Worm (Caenorhabditis elegans) whole organism, late embryonic: Measurements from ENCODE around the gene C37E2.10.
A peak's percentile ranks its signal among the peaks of the same experiment; 100 is the strongest.

Experiments used
- C08G9.2 ChIP-seq: sonication (generic microtip); optimal IDR thresholded peaks from 2 replicates; lab custom pipeline; 2016; ENCODE audit warnings: mild to moderate bottlenecking, missing genetic modification characterization, moderate library complexity, missing compliant biosample characterization
- C38D4.7 ChIP-seq: fragments of 200-800 bp; sonication (Bioruptor generic); optimal IDR thresholded peaks from 2 replicates; lab custom pipeline; 2018; ENCODE audit warnings: mild to moderate bottlenecking, missing genetic modification characterization, moderate library complexity, missing compliant biosample characterization
- K02D7.2 ChIP-seq: sonication (generic microtip); optimal IDR thresholded peaks from 2 replicates; lab custom pipeline; 2017; ENCODE audit warnings: mild to moderate bottlenecking, missing genetic modification characterization, missing compliant biosample characterization
- K09A11.1 ChIP-seq: sonication (generic microtip); optimal IDR thresholded peaks from 2 replicates; lab custom pipeline; 2017; ENCODE audit warnings: antibody characterized with exemption, mild to moderate bottlenecking, missing genetic modification characterization, missing compliant biosample characterization; ENCODE audit not compliant: insufficient read depth
- T23F11.4 ChIP-seq: fragments of 200-800 bp; sonication (Bioruptor generic); optimal IDR thresholded peaks from 2 replicates; lab custom pipeline; 2018; ENCODE audit warnings: mild to moderate bottlenecking, missing genetic modification characterization, missing compliant biosample characterization
- Y22D7AL.16 ChIP-seq: sonication (generic microtip); optimal IDR thresholded peaks from 2 replicates; lab custom pipeline; 2016; ENCODE audit warnings: missing genetic modification characterization, missing compliant biosample characterization
- ahr-1 ChIP-seq: sonication (generic microtip); optimal IDR thresholded peaks from 2 replicates; lab custom pipeline; 2016; ENCODE audit warnings: missing genetic modification characterization, missing compliant biosample characterization
- ceh-14 ChIP-seq: sonication (generic microtip); optimal IDR thresholded peaks from 2 replicates; lab custom pipeline; 2016; ENCODE audit warnings: missing genotype, missing genetic modification characterization, missing compliant biosample characterization
- ceh-18 ChIP-seq: sonication (generic microtip); optimal IDR thresholded peaks from 2 replicates; lab custom pipeline; 2016; ENCODE audit warnings: missing genetic modification characterization, missing compliant biosample characterization
- ceh-2 ChIP-seq: sonication (generic microtip); optimal IDR thresholded peaks from 2 replicates; lab custom pipeline; 2016; ENCODE audit warnings: missing genotype, missing genetic modification characterization, missing compliant biosample characterization
- ceh-22 ChIP-seq: sonication (generic microtip); optimal IDR thresholded peaks from 2 replicates; lab custom pipeline; 2017; ENCODE audit warnings: missing biosample characterization, missing genetic modification characterization
- ceh-24 ChIP-seq: sonication (generic microtip); optimal IDR thresholded peaks from 2 replicates; lab custom pipeline; 2016; ENCODE audit warnings: mild to moderate bottlenecking, missing genetic modification characterization, missing compliant biosample characterization
- ceh-30 ChIP-seq: fragments of 150-350 bp; optimal IDR thresholded peaks from 2 replicates; lab custom pipeline; 2014; ENCODE audit warnings: missing biosample characterization, missing genetic modification characterization
- ceh-31 ChIP-seq: sonication (generic microtip); optimal IDR thresholded peaks from 2 replicates; lab custom pipeline; 2016; ENCODE audit warnings: missing genetic modification characterization, missing compliant biosample characterization
- ceh-34 ChIP-seq: sonication (generic microtip); optimal IDR thresholded peaks from 2 replicates; lab custom pipeline; 2016; ENCODE audit warnings: mild to moderate bottlenecking, missing genetic modification characterization, missing compliant biosample characterization
- ceh-45 ChIP-seq: fragments of 200-800 bp; sonication (Bioruptor generic); IDR thresholded peaks from 2 replicates; pipeline ENCODE4 v1.3.6; 2022; ENCODE audit warnings: missing genetic modification reagents, missing genetic modification characterization, missing compliant biosample characterization
- ceh-48 ChIP-seq: sonication (generic microtip); optimal IDR thresholded peaks from 2 replicates; lab custom pipeline; 2016; ENCODE audit warnings: missing genetic modification characterization, inconsistent platforms, missing compliant biosample characterization
- ceh-9 ChIP-seq: sonication (generic microtip); optimal IDR thresholded peaks from 2 replicates; lab custom pipeline; 2016; ENCODE audit warnings: mild to moderate bottlenecking, missing genetic modification characterization, inconsistent platforms, missing compliant biosample characterization
- che-1 ChIP-seq: sonication (generic microtip); optimal IDR thresholded peaks from 2 replicates; lab custom pipeline; 2016; ENCODE audit warnings: mild to moderate bottlenecking, missing genetic modification characterization, missing compliant biosample characterization
- dve-1 ChIP-seq: sonication (generic microtip); optimal IDR thresholded peaks from 2 replicates; lab custom pipeline; 2017; ENCODE audit warnings: antibody characterized with exemption, mild to moderate bottlenecking, missing genetic modification characterization, missing compliant biosample characterization
- elt-2 ChIP-seq: sonication (generic microtip); optimal IDR thresholded peaks from 2 replicates; lab custom pipeline; 2016; ENCODE audit warnings: missing genetic modification reagents, missing genetic modification characterization, missing compliant biosample characterization
- elt-4 ChIP-seq: sonication (generic microtip); optimal IDR thresholded peaks from 2 replicates; lab custom pipeline; 2016; ENCODE audit warnings: missing genetic modification characterization, missing compliant biosample characterization
- ets-4 ChIP-seq: sonication (generic microtip); optimal IDR thresholded peaks from 2 replicates; lab custom pipeline; 2016; ENCODE audit warnings: missing genetic modification characterization, missing compliant biosample characterization
- fax-1 ChIP-seq: sonication (generic microtip); optimal IDR thresholded peaks from 2 replicates; lab custom pipeline; 2016; ENCODE audit warnings: missing genotype, missing genetic modification characterization, missing compliant biosample characterization
- hlh-13 ChIP-seq: fragments of 200-800 bp; sonication (Bioruptor generic); optimal IDR thresholded peaks from 2 replicates; lab custom pipeline; 2018; ENCODE audit warnings: mild to moderate bottlenecking, missing genetic modification characterization, missing compliant biosample characterization
- hlh-15 ChIP-seq: sonication (generic microtip); optimal IDR thresholded peaks from 2 replicates; lab custom pipeline; 2016; ENCODE audit warnings: missing genetic modification characterization, missing compliant biosample characterization
- hlh-30 ChIP-seq: sonication (generic microtip); optimal IDR thresholded peaks from 2 replicates; lab custom pipeline; 2017; ENCODE audit warnings: antibody characterized with exemption, missing genetic modification characterization, missing compliant biosample characterization; ENCODE audit not compliant: insufficient read depth
- hlh-8 ChIP-seq: sonication (generic microtip); optimal IDR thresholded peaks from 2 replicates; lab custom pipeline; 2016; ENCODE audit warnings: missing genotype, missing genetic modification characterization, missing compliant biosample characterization
- lin-11 ChIP-seq: fragments of 200-800 bp; sonication (Bioruptor generic); optimal IDR thresholded peaks from 2 replicates; lab custom pipeline; 2018; ENCODE audit warnings: mild to moderate bottlenecking, missing genetic modification characterization, missing compliant biosample characterization
- nfya-1 ChIP-seq: sonication (generic microtip); optimal IDR thresholded peaks from 2 replicates; lab custom pipeline; 2017; ENCODE audit warnings: missing genetic modification characterization, mild to moderate bottlenecking, missing compliant biosample characterization, antibody characterized with exemption, moderate library complexity
- nhr-232 ChIP-seq: sonication (generic microtip); optimal IDR thresholded peaks from 2 replicates; lab custom pipeline; 2016; ENCODE audit warnings: missing genetic modification characterization, missing compliant biosample characterization
- npax-4 ChIP-seq: sonication (generic microtip); optimal IDR thresholded peaks from 2 replicates; lab custom pipeline; 2016; ENCODE audit warnings: missing genetic modification characterization, missing compliant biosample characterization
- pha-2 ChIP-seq: sonication (generic microtip); optimal IDR thresholded peaks from 2 replicates; lab custom pipeline; 2017; ENCODE audit warnings: mild to moderate bottlenecking, missing genetic modification characterization, missing compliant biosample characterization
- pha-4 ChIP-seq: fragments of 150-350 bp; optimal IDR thresholded peaks from 2 replicates; lab custom pipeline; 2018; ENCODE audit warnings: missing biosample characterization, missing genetic modification reagents, missing genetic modification characterization
- pqm-1 ChIP-seq: sonication (generic microtip); optimal IDR thresholded peaks from 2 replicates; lab custom pipeline; 2016; ENCODE audit warnings: missing genetic modification characterization, missing compliant biosample characterization
- pros-1 ChIP-seq: fragments of 150-350 bp; optimal IDR thresholded peaks from 2 replicates; lab custom pipeline; 2014; ENCODE audit warnings: missing biosample characterization, missing genetic modification reagents, missing genetic modification characterization
- ref-2 ChIP-seq: sonication (generic microtip); optimal IDR thresholded peaks from 2 replicates; lab custom pipeline; 2016; ENCODE audit warnings: missing genetic modification characterization, missing compliant biosample characterization
- rnt-1 ChIP-seq: sonication (generic microtip); optimal IDR thresholded peaks from 2 replicates; lab custom pipeline; 2016; ENCODE audit warnings: missing genetic modification characterization, missing compliant biosample characterization
- sdc-2 ChIP-seq: sonication (generic microtip); optimal IDR thresholded peaks from 2 replicates; lab custom pipeline; 2016; ENCODE audit warnings: missing genotype, missing genetic modification characterization, missing compliant biosample characterization
- sox-2 ChIP-seq: fragments of 200-800 bp; sonication (Bioruptor generic); IDR thresholded peaks from 2 replicates; pipeline ENCODE4 v1.3.6; 2022; ENCODE audit warnings: missing genetic modification reagents, missing genetic modification characterization, missing compliant biosample characterization
- sox-4 ChIP-seq: sonication (generic microtip); optimal IDR thresholded peaks from 2 replicates; lab custom pipeline; 2017; ENCODE audit warnings: mild to moderate bottlenecking, missing genetic modification characterization, inconsistent platforms, missing compliant biosample characterization
- syd-9 ChIP-seq: sonication (generic microtip); optimal IDR thresholded peaks from 2 replicates; lab custom pipeline; 2016; ENCODE audit warnings: mild to moderate bottlenecking, missing genetic modification characterization, moderate library complexity, missing compliant biosample characterization
- tbx-2 ChIP-seq: sonication (generic microtip); optimal IDR thresholded peaks from 2 replicates; lab custom pipeline; 2016; ENCODE audit warnings: missing genetic modification characterization, missing compliant biosample characterization
- tbx-7 ChIP-seq: sonication (generic microtip); optimal IDR thresholded peaks from 2 replicates; lab custom pipeline; 2016; ENCODE audit warnings: missing genotype, missing genetic modification characterization, missing compliant biosample characterization
- unc-3 ChIP-seq, 2 experiments: fragments of 200-800 bp in 1 of 2; sonication (Bioruptor generic) in 1 of 2; sonication (generic microtip) in 1 of 2; conservative IDR thresholded peaks in 1 of 2; optimal IDR thresholded peaks in 1 of 2; 2 replicates each; pipeline versions ENCODE4 v1.3.6 to Lab custom; 2016 to 2022; ENCODE audit warnings: missing compliant biosample characterization in 2 of 2, missing genetic modification characterization in 2 of 2, missing genetic modification reagents in 1 of 2
- unc-42 ChIP-seq: sonication (generic microtip); optimal IDR thresholded peaks from 2 replicates; lab custom pipeline; 2016; ENCODE audit warnings: missing genotype, missing genetic modification characterization, missing compliant biosample characterization
- unc-55 ChIP-seq: sonication (generic microtip); optimal IDR thresholded peaks from 2 replicates; lab custom pipeline; 2017; ENCODE audit warnings: missing biosample characterization, missing genetic modification reagents, missing genetic modification characterization
- unc-86 ChIP-seq: sonication (generic microtip); optimal IDR thresholded peaks from 2 replicates; lab custom pipeline; 2016; ENCODE audit warnings: missing genetic modification characterization, missing compliant biosample characterization
- zip-5 ChIP-seq: sonication (generic microtip); optimal IDR thresholded peaks from 2 replicates; lab custom pipeline; 2016; ENCODE audit warnings: missing genetic modification characterization, missing compliant biosample characterization
- ztf-16 ChIP-seq: sonication (generic microtip); optimal IDR thresholded peaks from 2 replicates; lab custom pipeline; 2017; ENCODE audit warnings: missing genetic modification characterization, missing compliant biosample characterization

C37E2.10 gene

ce11 chrX:14165156-14165555 is 13.6 kb upstream of the C37E2.10 start:
- TF ChIP-seq tbx-7 (tag; lab: Kevin White, UChicago) (no peak), ceh-24 (tag; lab: Kevin White, UChicago) (no peak), ceh-22 (tag; lab: Kevin White, UChicago) (no peak), hlh-15 (no peak), K02D7.2 (no peak), ceh-14 (tag; lab: Kevin White, UChicago) (no peak), sox-4 (tag; lab: Kevin White, UChicago) (no peak), unc-86 (no peak), ztf-16 (tag; lab: Kevin White, UChicago) (no peak), hlh-8 (no peak), T23F11.4 (GFP tag; lab: Kevin White, UChicago) (no peak)

DNA sequence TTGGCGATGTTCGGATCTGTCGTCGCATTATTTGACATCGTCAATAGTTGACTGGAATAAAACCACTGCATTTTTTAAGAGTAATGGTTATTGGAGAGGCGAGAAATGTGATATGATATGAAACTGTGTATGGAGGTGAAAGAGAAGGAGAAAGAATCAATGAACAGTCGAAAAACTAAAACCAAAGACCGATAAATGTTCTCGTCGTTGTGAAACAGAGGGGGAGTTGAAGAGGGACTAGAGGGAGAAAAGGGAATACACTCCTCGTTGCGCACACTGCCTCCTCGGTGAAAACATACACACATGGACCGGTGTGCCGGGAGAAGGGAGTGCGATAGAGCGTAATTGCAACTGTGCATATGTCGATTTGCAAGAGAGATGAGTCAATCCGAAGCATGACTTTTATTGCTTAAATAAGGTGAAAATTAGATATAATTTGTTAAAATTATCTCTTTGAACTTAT is 9.2 kb upstream of the C37E2.10 start, which contains the start of gene sym-4:
TSS of gene sym-4 (minus strand) at position 51 of the 463 bp plus-strand sequence.
- TF ChIP-seq lin-11 (tag; lab: Kevin White, UChicago) (no peak), ceh-18 (peak; percentile 87), unc-86 (no peak), pha-4 (tag; lab: Kevin White, UChicago) (no peak), hlh-13 (GFP tag; lab: Kevin White, UChicago) (no peak), pha-2 (tag; lab: Kevin White, UChicago) (no peak), ceh-34 (tag; lab: Kevin White, UChicago) (peak; percentile 68), elt-4 (tag; lab: Kevin White, UChicago) (no peak), C08G9.2 (tag; lab: Kevin White, UChicago) (peak; percentile 29), C38D4.7 (GFP tag; lab: Kevin White, UChicago) (no peak), elt-2 (peak; percentile 72), sox-2 (GFP tag; lab: Robert Waterston, UW) (no peak), unc-42 (tag; lab: Kevin White, UChicago) (peak; percentile 83), hlh-30 (peak; percentile 75), ceh-45 (GFP tag; lab: Robert Waterston, UW) (0 out of 2 replicates have a peak, but pooled peaks have one; percentile 50), hlh-15 (no peak), ahr-1 (tag; lab: Kevin White, UChicago) (no peak), ceh-24 (tag; lab: Kevin White, UChicago) (no peak), pros-1 (peak; percentile 12), sdc-2 (tag; lab: Kevin White, UChicago) (peak; percentile 79), ceh-14 (tag; lab: Kevin White, UChicago) (no peak), ceh-2 (no peak), zip-5 (tag; lab: Kevin White, UChicago) (no peak), hlh-8 (peak; percentile 82), ets-4 (tag; lab: Kevin White, UChicago) (peak; percentile 57), tbx-2 (peak; percentile 71), unc-55 (GFP tag; lab: Kevin White, UChicago) (peak; percentile 22), che-1 (tag; lab: Kevin White, UChicago) (no peak), ceh-9 (no peak), ceh-48 (peak; percentile 34), ref-2 (tag; lab: Kevin White, UChicago) (peak; percentile 59), unc-3 (GFP tag; conservative IDR thresholded peaks at IDR 0.05; lab: Robert Waterston, UW) (no peak), unc-3 (tag; optimal IDR thresholded peaks at IDR 0.05; lab: Kevin White, UChicago) (no peak), Y22D7AL.16 (tag; lab: Kevin White, UChicago) (no peak), dve-1 (peak; percentile 60), rnt-1 (tag; lab: Kevin White, UChicago) (peak; percentile 42), ztf-16 (tag; lab: Kevin White, UChicago) (no peak), npax-4 (tag; lab: Kevin White, UChicago) (no peak), pqm-1 (tag; lab: Kevin White, UChicago) (peak; percentile 38), ceh-31 (tag; lab: Kevin White, UChicago) (peak; percentile 77), K09A11.1 (peak; percentile 53), nhr-232 (tag; lab: Kevin White, UChicago) (no peak), fax-1 (tag; lab: Kevin White, UChicago) (no peak), ceh-30 (tag; lab: Kevin White, UChicago) (peak; percentile 44), nfya-1 (tag; lab: Kevin White, UChicago) (peak; percentile 77), syd-9 (peak; percentile 7), tbx-7 (tag; lab: Kevin White, UChicago) (no peak)
